Worm (Caenorhabditis elegans) whole organism, L2 larva: Measurements from ENCODE around the gene klp-19.

Experiments used
- C34F6.9 ChIP-seq: fragments of 150-350 bp; optimal IDR thresholded peaks from 2 replicates; lab custom pipeline; 2014; ENCODE audit warnings: missing biosample characterization, missing genetic modification characterization
- F13H6.1 ChIP-seq: sonication (generic microtip); optimal IDR thresholded peaks from 2 replicates; lab custom pipeline; 2016; ENCODE audit warnings: missing genetic modification characterization, missing compliant biosample characterization
- R02D3.7 ChIP-seq: fragments of 150-350 bp; optimal IDR thresholded peaks from 2 replicates; lab custom pipeline; 2014; ENCODE audit warnings: missing biosample characterization, missing genetic modification characterization
- ZK546.5 ChIP-seq: sonication (generic microtip); optimal IDR thresholded peaks from 2 replicates; lab custom pipeline; 2017; ENCODE audit warnings: missing biosample characterization, missing genetic modification characterization
- alr-1 ChIP-seq: fragments of 150-350 bp; optimal IDR thresholded peaks from 2 replicates; lab custom pipeline; 2014; ENCODE audit warnings: missing biosample characterization, missing genetic modification characterization
- ama-1 ChIP-seq: fragments of 150-350 bp; optimal IDR thresholded peaks from 2 replicates; lab custom pipeline; 2018; ENCODE audit warnings: inconsistent platforms
- blmp-1 ChIP-seq: sonication (generic microtip); optimal IDR thresholded peaks from 2 replicates; lab custom pipeline; 2017; ENCODE audit warnings: missing genetic modification characterization, mild to moderate bottlenecking, missing compliant biosample characterization, antibody characterized with exemption, moderate library complexity; ENCODE audit not compliant: insufficient read depth
- ceh-16 ChIP-seq: fragments of 150-350 bp; optimal IDR thresholded peaks from 2 replicates; lab custom pipeline; 2014; ENCODE audit warnings: missing biosample characterization, missing genetic modification characterization
- ceh-82 ChIP-seq: fragments of 150-350 bp; optimal IDR thresholded peaks from 2 replicates; lab custom pipeline; 2014; ENCODE audit warnings: missing biosample characterization, missing genetic modification characterization
- crh-2 ChIP-seq: sonication (generic microtip); optimal IDR thresholded peaks from 2 replicates; lab custom pipeline; 2017; ENCODE audit warnings: missing biosample characterization, missing genetic modification characterization
- dmd-4 ChIP-seq: sonication (generic microtip); optimal IDR thresholded peaks from 2 replicates; lab custom pipeline; 2017; ENCODE audit warnings: missing biosample characterization, missing genetic modification characterization
- egl-27 ChIP-seq: sonication (generic microtip); optimal IDR thresholded peaks from 3 replicates; lab custom pipeline; 2017; ENCODE audit warnings: missing biosample characterization, missing genetic modification reagents, missing genetic modification characterization
- elt-1 ChIP-seq: fragments of 150-350 bp; optimal IDR thresholded peaks from 2 replicates; lab custom pipeline; 2014; ENCODE audit warnings: missing biosample characterization, missing genetic modification characterization
- fos-1 ChIP-seq: fragments of 150-350 bp; optimal IDR thresholded peaks from 2 replicates; lab custom pipeline; 2014; ENCODE audit warnings: missing biosample characterization, missing genetic modification characterization
- gmeb-1 ChIP-seq: fragments of 150-350 bp; optimal IDR thresholded peaks from 2 replicates; lab custom pipeline; 2014; ENCODE audit warnings: missing biosample characterization, missing genetic modification characterization
- lin-13 ChIP-seq: fragments of 150-350 bp; optimal IDR thresholded peaks from 2 replicates; lab custom pipeline; 2014; ENCODE audit warnings: missing biosample characterization, missing genetic modification reagents, missing genetic modification characterization
- lsy-2 ChIP-seq, 2 experiments: fragments of 150-350 bp in 1 of 2; sonication (generic microtip) in 1 of 2; optimal IDR thresholded peaks; 2 replicates each; lab custom pipeline; 2014 to 2017; ENCODE audit warnings: missing biosample characterization in 2 of 2, missing genetic modification characterization in 2 of 2
- mab-5 ChIP-seq: fragments of 150-350 bp; optimal IDR thresholded peaks from 2 replicates; lab custom pipeline; 2014; ENCODE audit warnings: missing biosample characterization, missing genetic modification characterization
- nhr-10 ChIP-seq: sonication (generic microtip); optimal IDR thresholded peaks from 2 replicates; lab custom pipeline; 2017; ENCODE audit warnings: missing biosample characterization, missing genetic modification characterization
- nhr-129 ChIP-seq: fragments of 150-350 bp; optimal IDR thresholded peaks from 2 replicates; lab custom pipeline; 2014; ENCODE audit warnings: missing biosample characterization, missing genetic modification characterization
- nhr-21 ChIP-seq: fragments of 150-350 bp; optimal IDR thresholded peaks from 2 replicates; lab custom pipeline; 2014; ENCODE audit warnings: missing biosample characterization, missing genetic modification characterization
- nhr-25 ChIP-seq: fragments of 150-350 bp; sonication (generic microtip); optimal IDR thresholded peaks from 3 replicates; lab custom pipeline; 2014; ENCODE audit warnings: missing biosample characterization, missing genetic modification characterization
- nhr-6 ChIP-seq: fragments of 150-350 bp; optimal IDR thresholded peaks from 2 replicates; lab custom pipeline; 2014; ENCODE audit warnings: missing biosample characterization, missing genetic modification characterization
- nhr-77 ChIP-seq: fragments of 150-350 bp; optimal IDR thresholded peaks from 2 replicates; lab custom pipeline; 2014; ENCODE audit warnings: missing biosample characterization, missing genetic modification characterization
- peb-1 ChIP-seq: fragments of 150-350 bp; optimal IDR thresholded peaks from 2 replicates; lab custom pipeline; 2014; ENCODE audit warnings: missing biosample characterization, missing genetic modification characterization
- sem-4 ChIP-seq: fragments of 150-350 bp; optimal IDR thresholded peaks from 2 replicates; lab custom pipeline; 2014; ENCODE audit warnings: missing biosample characterization, missing genetic modification reagents, missing genetic modification characterization
- skn-1 ChIP-seq: sonication (generic microtip); optimal IDR thresholded peaks from 2 replicates; lab custom pipeline; 2017; ENCODE audit warnings: missing biosample characterization, missing genetic modification characterization
- sma-3 ChIP-seq: sonication (generic microtip); optimal IDR thresholded peaks from 2 replicates; lab custom pipeline; 2016; ENCODE audit warnings: missing genetic modification reagents, missing genetic modification characterization, missing compliant biosample characterization
- snpc-4 ChIP-seq: fragments of 150-350 bp; optimal IDR thresholded peaks from 2 replicates; lab custom pipeline; 2014; ENCODE audit warnings: missing biosample characterization, missing genetic modification characterization
- unc-39 ChIP-seq: fragments of 150-350 bp; optimal IDR thresholded peaks from 2 replicates; lab custom pipeline; 2014; ENCODE audit warnings: missing biosample characterization, missing genetic modification characterization
- unc-55 ChIP-seq: fragments of 150-350 bp; sonication (generic microtip); optimal IDR thresholded peaks from 3 replicates; lab custom pipeline; 2014; ENCODE audit warnings: missing biosample characterization, missing genetic modification reagents, missing genetic modification characterization
- unc-62 ChIP-seq: fragments of 150-350 bp; optimal IDR thresholded peaks from 2 replicates; lab custom pipeline; 2014; ENCODE audit warnings: missing biosample characterization, missing genetic modification reagents, missing genetic modification characterization
- zag-1 ChIP-seq: fragments of 150-350 bp; optimal IDR thresholded peaks from 2 replicates; lab custom pipeline; 2014; ENCODE audit warnings: missing biosample characterization, missing genetic modification characterization
- ztf-1 ChIP-seq: fragments of 200-800 bp; sonication (Bioruptor generic); conservative IDR thresholded peaks from 2 replicates; pipeline ENCODE4 v1.3.6; 2022; ENCODE audit warnings: missing genetic modification characterization, missing compliant biosample characterization
- ztf-4 ChIP-seq: fragments of 150-350 bp; optimal IDR thresholded peaks from 2 replicates; lab custom pipeline; 2014; ENCODE audit warnings: missing biosample characterization, missing genetic modification characterization

Gene klp-19

ce11 chrIII:13256438-13256928 is 50.6 kb downstream of the klp-19 start, which contains the start of gene F56A8.3:
Gene F56A8.3, plus strand, starts transcription at chrIII:13256878.
- TF ChIP-seq ceh-16 (no peak), zag-1 (tag; lab: Kevin White, UChicago) (no peak), lin-13 (GFP tag; lab: Kevin White, UChicago) (peak; percentile 74), nhr-129 (peak; percentile 31), nhr-10 (tag; lab: Kevin White, UChicago) (peak; percentile 44), nhr-25 (tag; lab: Kevin White, UChicago) (peak; percentile 72), unc-62 (GFP tag; lab: Kevin White, UChicago) (no peak), lsy-2 (tag; optimal IDR thresholded peaks at IDR 0.05; lab: Kevin White, UChicago) (peak; percentile 69 to 85), unc-55 (peak; percentile 90), fos-1 (peak; percentile 30), ZK546.5 (no peak), crh-2 (peak; percentile 78), alr-1 (no peak), C34F6.9 (peak; percentile 72), sem-4 (tag; lab: Kevin White, UChicago) (peak; percentile 82), nhr-77 (tag; lab: Kevin White, UChicago) (no peak), ama-1 (lab: Kevin White, UChicago) (peak; percentile 71), mab-5 (tag; lab: Kevin White, UChicago) (peak; percentile 71), snpc-4 (tag; lab: Kevin White, UChicago) (no peak), ztf-4 (tag; lab: Kevin White, UChicago) (peak; percentile 42), peb-1 (tag; lab: Kevin White, UChicago) (no peak), skn-1 (tag; lab: Kevin White, UChicago) (no peak), unc-39 (no peak), nhr-21 (peak; percentile 73), R02D3.7 (peak; percentile 95), ceh-82 (no peak), F13H6.1 (tag; lab: Kevin White, UChicago) (peak; percentile 42), gmeb-1 (tag; lab: Kevin White, UChicago) (peak; percentile 98), ztf-1 (GFP tag; lab: Robert Waterston, UW) (no peak), sma-3 (GFP tag; lab: Kevin White, UChicago) (peak; percentile 81), blmp-1 (peak; percentile 48), egl-27 (tag; lab: Kevin White, UChicago) (peak; percentile 55)

DNA sequence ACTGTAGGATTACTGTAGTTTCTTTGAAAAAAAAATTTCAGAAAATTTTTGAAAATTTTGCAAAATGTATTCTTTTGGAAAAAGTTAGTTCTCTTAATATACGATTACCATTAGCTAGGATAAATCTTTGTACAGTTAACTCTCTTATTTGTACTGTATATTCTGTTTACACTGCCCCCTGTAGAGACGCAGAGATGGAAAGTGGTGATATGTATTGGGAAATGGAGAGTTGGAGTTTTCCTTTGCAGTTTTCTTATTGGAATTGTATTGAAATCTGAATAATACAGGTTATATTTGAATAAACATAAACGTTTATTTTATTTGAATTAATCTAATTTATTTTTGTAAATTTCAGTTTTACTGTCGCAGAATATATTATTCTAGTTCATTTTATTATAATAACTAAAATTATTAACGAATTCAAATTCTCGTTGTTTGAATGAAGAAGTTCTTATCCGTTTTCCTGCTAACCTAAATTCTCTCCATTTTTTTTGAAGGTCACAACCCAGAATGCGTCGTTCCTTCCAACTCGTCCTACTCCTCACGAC is 52.8 kb downstream of the klp-19 start, which contains the start of gene F56A8.9:
F56A8.9 (plus strand) TSS at position 498 of the 548 bp plus-strand sequence.
- TF ChIP-seq nhr-6 (tag; lab: Kevin White, UChicago) (no peak), ztf-4 (tag; lab: Kevin White, UChicago) (no peak), snpc-4 (tag; lab: Kevin White, UChicago) (no peak), ceh-82 (no peak), blmp-1 (no peak), ztf-1 (GFP tag; lab: Robert Waterston, UW) (no peak), egl-27 (tag; lab: Kevin White, UChicago) (no peak), dmd-4 (tag; lab: Kevin White, UChicago) (no peak), nhr-25 (tag; lab: Kevin White, UChicago) (no peak), elt-1 (no peak), unc-55 (no peak), C34F6.9 (no peak), sem-4 (tag; lab: Kevin White, UChicago) (no peak), nhr-129 (no peak), crh-2 (no peak), fos-1 (no peak)
